Worm (Caenorhabditis elegans): ENCODE results near the gene H05C05.4.

The H05C05.4 gene

DNA sequence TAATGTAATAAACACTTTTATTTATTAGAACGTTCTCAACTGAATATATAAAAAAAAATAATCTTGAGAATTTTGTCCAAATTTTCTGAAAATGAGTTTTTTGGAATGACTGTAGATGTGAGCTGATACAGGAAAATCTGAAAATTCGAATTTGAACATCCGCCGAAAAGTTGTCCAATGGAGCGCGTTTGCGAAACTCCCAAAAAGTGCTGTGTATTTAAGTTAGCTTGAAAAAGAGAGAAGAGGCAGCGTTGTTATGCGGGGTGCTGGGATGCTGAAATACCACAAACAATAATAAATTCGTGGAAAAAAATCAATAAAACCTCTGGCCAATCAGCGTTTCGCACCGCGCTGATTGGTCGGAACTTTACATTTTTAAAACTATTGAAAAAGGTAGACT is 24.2 kb upstream of the H05C05.4 start:
- TF ChIP-seq dve-1 (tag; optimal IDR thresholded peaks at IDR 0.05) (no peak), ceh-9 (tag; optimal IDR thresholded peaks at IDR 0.05) (no peak)

DNA sequence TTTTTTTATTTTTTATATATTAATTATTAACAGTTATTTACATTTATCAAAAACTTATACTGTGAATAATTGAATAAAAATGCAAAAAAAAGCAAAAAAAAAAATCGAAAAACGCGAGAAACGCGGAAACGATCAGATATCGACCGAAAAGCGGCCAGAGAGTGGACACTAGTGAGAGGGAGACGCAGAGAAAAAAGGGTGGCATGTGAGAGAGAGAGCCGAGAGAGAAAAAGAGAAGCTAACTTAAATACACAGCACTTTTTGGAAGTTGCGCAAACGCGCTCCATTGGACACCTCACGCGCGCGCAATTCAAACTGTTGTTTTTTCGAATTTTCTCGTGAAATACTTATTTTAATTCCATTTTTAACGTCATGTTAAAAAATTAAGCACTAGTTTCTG is 20.5 kb upstream of the H05C05.4 start:
- TF ChIP-seq pros-1 (tag; optimal IDR thresholded peaks at IDR 0.05) (no peak), ceh-19 (GFP tag; optimal IDR thresholded peaks at IDR 0.05) (peak; percentile 37), unc-3 (GFP tag; conservative IDR thresholded peaks at IDR 0.05) (0 out of 2 replicates have a peak, but pooled peaks have one; percentile 22), unc-3 (tag; optimal IDR thresholded peaks at IDR 0.05) (no peak), tbx-2 (tag; optimal IDR thresholded peaks at IDR 0.05) (peak; percentile 75), ceh-18 (tag; optimal IDR thresholded peaks at IDR 0.05) (peak; percentile 77), eyg-1 (tag; optimal IDR thresholded peaks at IDR 0.05) (no peak), hlh-30 (tag; optimal IDR thresholded peaks at IDR 0.05; ENCODE audit: insufficient read depth) (peak; percentile 84), ztf-16 (tag; optimal IDR thresholded peaks at IDR 0.05) (no peak), lim-6 (tag; optimal IDR thresholded peaks at IDR 0.05) (no peak), ceh-48 (tag; optimal IDR thresholded peaks at IDR 0.05) (peak; percentile 54), ceh-34 (tag; optimal IDR thresholded peaks at IDR 0.05) (peak; percentile 43), nfya-1 (tag; optimal IDR thresholded peaks at IDR 0.05) (peak; percentile 72), ets-4 (tag; optimal IDR thresholded peaks at IDR 0.05) (peak; percentile 14), odd-2 (tag; optimal IDR thresholded peaks at IDR 0.05) (no peak), fax-1 (tag; optimal IDR thresholded peaks at IDR 0.05) (no peak), ceh-31 (tag; optimal IDR thresholded peaks at IDR 0.05) (peak; percentile 75), rnt-1 (tag; optimal IDR thresholded peaks at IDR 0.05) (peak; percentile 46), ref-2 (tag; optimal IDR thresholded peaks at IDR 0.05) (peak; percentile 57), F13H6.1 (tag; optimal IDR thresholded peaks at IDR 0.05) (peak; percentile 66), unc-55 (GFP tag; optimal IDR thresholded peaks at IDR 0.05) (peak; percentile 45), dmd-4 (tag; optimal IDR thresholded peaks at IDR 0.05; ENCODE audit: borderline replicate concordance) (no peak), fkh-10 (GFP tag; optimal IDR thresholded peaks at IDR 0.05) (no peak), unc-42 (tag; optimal IDR thresholded peaks at IDR 0.05) (peak; percentile 75), gmeb-2 (tag; optimal IDR thresholded peaks at IDR 0.05) (no peak), unc-86 (tag; optimal IDR thresholded peaks at IDR 0.05) (peak; percentile 28), pax-1 (tag; optimal IDR thresholded peaks at IDR 0.05) (no peak)

DNA sequence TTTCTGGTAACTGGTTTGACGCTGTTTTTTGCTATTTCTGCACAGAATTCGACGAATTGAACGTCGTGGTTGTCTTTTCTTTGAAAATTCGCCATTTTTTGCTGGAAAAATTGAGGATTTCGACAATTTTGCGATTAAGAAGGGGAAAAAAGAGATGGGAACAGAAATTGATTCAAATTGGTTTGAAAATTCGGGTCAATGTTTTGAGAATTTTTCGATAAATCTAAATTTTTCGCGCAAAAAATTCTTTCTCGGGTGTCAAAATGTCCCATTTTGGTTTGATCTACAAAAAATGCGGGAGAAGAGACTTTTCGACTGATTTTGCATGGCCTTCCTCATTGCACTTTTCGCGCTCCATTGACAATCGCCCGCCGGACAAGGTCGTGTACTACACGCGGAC is 19.5 kb upstream of the H05C05.4 start, which contains the start of gene H05C05.2:
H05C05.2 (minus strand) TSS at position 101 of the 400 bp plus-strand sequence.
- TF ChIP-seq hlh-30 (tag; optimal IDR thresholded peaks at IDR 0.05; ENCODE audit: insufficient read depth) (no peak), odd-2 (tag; optimal IDR thresholded peaks at IDR 0.05) (no peak), nfya-1 (tag; optimal IDR thresholded peaks at IDR 0.05) (no peak), pax-1 (tag; optimal IDR thresholded peaks at IDR 0.05) (no peak), ttx-3 (tag; optimal IDR thresholded peaks at IDR 0.05) (no peak), che-1 (tag; optimal IDR thresholded peaks at IDR 0.05) (no peak), C08G9.2 (tag; optimal IDR thresholded peaks at IDR 0.05) (no peak), mec-3 (tag; optimal IDR thresholded peaks at IDR 0.05; ENCODE audit: borderline replicate concordance) (no peak), Y22D7AL.16 (tag; optimal IDR thresholded peaks at IDR 0.05) (no peak), pat-9 (tag; optimal IDR thresholded peaks at IDR 0.05) (no peak), ref-2 (tag; optimal IDR thresholded peaks at IDR 0.05) (no peak), ceh-48 (tag; optimal IDR thresholded peaks at IDR 0.05) (no peak), lin-11 (tag; optimal IDR thresholded peaks at IDR 0.05) (no peak), madf-2 (tag; optimal IDR thresholded peaks at IDR 0.05) (no peak), pha-4 (tag; optimal IDR thresholded peaks at IDR 0.05) (no peak), nhr-232 (tag; optimal IDR thresholded peaks at IDR 0.05) (no peak)
